Worm (Caenorhabditis elegans) whole organism, L4/young adult: ENCODE results near the gene oxi-1.

Experiments
- W03F9.2 ChIP-seq: fragments of 150-350 bp; optimal IDR thresholded peaks from 2 replicates; lab custom pipeline; 2014; ENCODE audit warnings: missing biosample characterization, missing genetic modification characterization
- dao-5 ChIP-seq: sonication (generic microtip); optimal IDR thresholded peaks from 2 replicates; lab custom pipeline; 2016; ENCODE audit warnings: missing genotype, missing genetic modification characterization, moderate library complexity, missing compliant biosample characterization
- him-1 ChIP-seq: sonication (generic microtip); optimal IDR thresholded peaks from 2 replicates; lab custom pipeline; 2016; ENCODE audit warnings: missing genotype, missing genetic modification reagents, missing genetic modification characterization, missing compliant biosample characterization

The oxi-1 gene

ce11 chrIII:10820592-10821242 lies 37.4 kb upstream of the oxi-1 start:
- peak; percentile 5 for TF ChIP-seq W03F9.2 (tag; lab: Kevin White, UChicago)
- TF ChIP-seq him-1 (tag; lab: Kevin White, UChicago), result no peak
- no peak for TF ChIP-seq dao-5 (tag; lab: Kevin White, UChicago)

- TF ChIP-seq him-1 (tag; lab: Kevin White, UChicago) (no peak), W03F9.2 (tag; lab: Kevin White, UChicago) (no peak), dao-5 (tag; lab: Kevin White, UChicago) (no peak)
Measured at ce11 chrIII:10822494-10823113, 35.5 kb upstream of the oxi-1 start.

ce11 chrIII:10824206-10824605 lies 33.9 kb upstream of the oxi-1 start:
- TF ChIP-seq him-1 (tag; lab: Kevin White, UChicago) (no peak), W03F9.2 (tag; lab: Kevin White, UChicago) (no peak), dao-5 (tag; lab: Kevin White, UChicago) (no peak)

ce11 chrIII:10825088-10825487 lies 33.0 kb upstream of the oxi-1 start:
- TF ChIP-seq dao-5 (tag; lab: Kevin White, UChicago) (no peak), W03F9.2 (tag; lab: Kevin White, UChicago) (no peak), him-1 (tag; lab: Kevin White, UChicago) (no peak)

- no peak for TF ChIP-seq him-1 (tag; lab: Kevin White, UChicago)
- no peak for TF ChIP-seq W03F9.2 (tag; lab: Kevin White, UChicago)
- TF ChIP-seq dao-5 (tag; lab: Kevin White, UChicago), result no peak
Measured at ce11 chrIII:10831483-10831882, 26.6 kb upstream of the oxi-1 start.

ce11 chrIII:10832636-10833035 lies 25.4 kb upstream of the oxi-1 start, which contains the start of gene sbsp-1:
Gene sbsp-1, plus strand, starts transcription at chrIII:10832936.
- TF ChIP-seq W03F9.2 (tag; lab: Kevin White, UChicago) (no peak), him-1 (tag; lab: Kevin White, UChicago) (no peak), dao-5 (tag; lab: Kevin White, UChicago) (no peak)

ce11 chrIII:10844873-10845272 lies 13.2 kb upstream of the oxi-1 start, which contains the start of gene pde-12:
Gene pde-12, minus strand, starts transcription at chrIII:10845020.
- TF ChIP-seq dao-5 (tag; lab: Kevin White, UChicago) (no peak), him-1 (tag; lab: Kevin White, UChicago) (peak; percentile 30), W03F9.2 (tag; lab: Kevin White, UChicago) (peak; percentile 69)

- TF ChIP-seq him-1 (tag; lab: Kevin White, UChicago) (peak; percentile 80), dao-5 (tag; lab: Kevin White, UChicago) (no peak), W03F9.2 (tag; lab: Kevin White, UChicago) (peak; percentile 93)
Measured at ce11 chrIII:10848858-10849257, 9.2 kb upstream of the oxi-1 start, which contains the start of the genes fbxb-85 and hex-3. Gene fbxb-85, minus strand, starts transcription at chrIII:10848963. Gene hex-3, plus strand, starts transcription at chrIII:10849222.

ce11 chrIII:10855398-10855880 lies 2.6 kb upstream of the oxi-1 start, which contains the start of gene Y39A1C.1:
Gene Y39A1C.1, plus strand, starts transcription at chrIII:10855448.
- TF ChIP-seq dao-5 (tag; lab: Kevin White, UChicago), result no peak
- no peak for TF ChIP-seq W03F9.2 (tag; lab: Kevin White, UChicago)
- no peak for TF ChIP-seq him-1 (tag; lab: Kevin White, UChicago)

- TF ChIP-seq dao-5 (tag; lab: Kevin White, UChicago) (no peak), him-1 (tag; lab: Kevin White, UChicago) (no peak), W03F9.2 (tag; lab: Kevin White, UChicago) (no peak)
Measured at ce11 chrIII:10856830-10857229, 1.3 kb upstream of the oxi-1 start.

- TF ChIP-seq W03F9.2 (tag; lab: Kevin White, UChicago) (no peak), dao-5 (tag; lab: Kevin White, UChicago) (no peak), him-1 (tag; lab: Kevin White, UChicago) (no peak)
Measured at ce11 chrIII:10861375-10861774, 3.3 kb downstream of the oxi-1 start.

ce11 chrIII:10867086-10867485 lies 9.0 kb downstream of the oxi-1 start:
- no peak for TF ChIP-seq W03F9.2 (tag; lab: Kevin White, UChicago)
- TF ChIP-seq him-1 (tag; lab: Kevin White, UChicago), result no peak
- TF ChIP-seq dao-5 (tag; lab: Kevin White, UChicago), result no peak

- TF ChIP-seq dao-5 (tag; lab: Kevin White, UChicago) (no peak), W03F9.2 (tag; lab: Kevin White, UChicago) (no peak), him-1 (tag; lab: Kevin White, UChicago) (no peak)
Measured at ce11 chrIII:10868653-10869392, 10.7 kb downstream of the oxi-1 start, which contains the start of the genes cey-4 and vps-50. Gene cey-4, minus strand, starts transcription at chrIII:10868703. Gene vps-50, plus strand, starts transcription at chrIII:10869193.
